Worm (Caenorhabditis elegans): Measurements from ENCODE around the gene Y70C5A.4.

DNA sequence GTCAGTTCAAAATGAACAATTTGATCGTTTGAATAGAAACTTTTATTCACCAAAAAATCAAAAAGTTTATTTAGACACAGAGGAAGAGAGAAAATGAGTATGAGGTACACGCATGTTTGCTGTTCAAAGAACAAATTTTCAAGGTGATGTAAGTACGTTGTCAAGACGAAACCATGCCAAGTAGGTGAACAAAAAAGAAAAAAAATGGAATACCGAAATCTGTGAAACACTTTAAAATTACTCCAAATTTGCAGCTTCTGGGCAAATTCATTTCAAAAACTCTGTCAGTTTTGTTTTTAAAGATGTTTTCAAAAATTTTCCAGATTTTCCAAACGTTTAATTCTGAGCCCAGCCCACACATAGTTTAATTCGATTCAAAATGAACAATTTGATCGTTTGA is 37.1 kb upstream of the Y70C5A.4 start, which contains the start of gene nhr-271:
- TF ChIP-seq zag-1 (tag; optimal IDR thresholded peaks at IDR 0.05): no peak
- no peak for TF ChIP-seq lin-39 (tag; optimal IDR thresholded peaks at IDR 0.05)
- no peak for TF ChIP-seq pqm-1 (tag; optimal IDR thresholded peaks at IDR 0.05)
- no peak for TF ChIP-seq ztf-11 (tag; optimal IDR thresholded peaks at IDR 0.05)
- TF ChIP-seq R02D3.7 (tag; optimal IDR thresholded peaks at IDR 0.05): no peak
- TF ChIP-seq elt-3 (tag; optimal IDR thresholded peaks at IDR 0.05): no peak
- TF ChIP-seq unc-62 (GFP tag; optimal IDR thresholded peaks at IDR 0.05): no peak
- TF ChIP-seq aly-2 (tag; optimal IDR thresholded peaks at IDR 0.05): no peak
- no peak for TF ChIP-seq mdl-1 (tag; optimal IDR thresholded peaks at IDR 0.05)
- no peak for TF ChIP-seq ama-1 (optimal IDR thresholded peaks at IDR 0.05)

Measured in whole organism, L3 larva.